Worm (Caenorhabditis elegans) whole organism, L3 larva: Measurements from ENCODE around the gene C04A11.2.

Experiments
- R02D3.7 ChIP-seq: fragments of 150-350 bp; optimal IDR thresholded peaks from 2 replicates; lab custom pipeline; 2014; ENCODE audit warnings: missing biosample characterization, missing genetic modification characterization
- ZK546.5 ChIP-seq: sonication (generic microtip); optimal IDR thresholded peaks from 2 replicates; lab custom pipeline; 2017; ENCODE audit warnings: missing biosample characterization, missing genetic modification characterization
- aly-2 ChIP-seq: fragments of 150-350 bp; optimal IDR thresholded peaks from 2 replicates; lab custom pipeline; 2014; ENCODE audit warnings: missing biosample characterization, missing genetic modification characterization
- ceh-16 ChIP-seq: sonication (generic microtip); optimal IDR thresholded peaks from 2 replicates; lab custom pipeline; 2017; ENCODE audit warnings: missing biosample characterization, missing genetic modification characterization
- ceh-9 ChIP-seq: sonication (generic microtip); optimal IDR thresholded peaks from 2 replicates; lab custom pipeline; 2018; ENCODE audit warnings: missing biosample characterization, missing genetic modification characterization
- egl-27 ChIP-seq: sonication (generic microtip); optimal IDR thresholded peaks from 4 replicates; lab custom pipeline; 2017; ENCODE audit warnings: missing biosample characterization, missing genetic modification reagents, missing genetic modification characterization
- egl-5 ChIP-seq: fragments of 150-350 bp; optimal IDR thresholded peaks from 2 replicates; lab custom pipeline; 2017; ENCODE audit warnings: missing biosample characterization, missing genetic modification reagents, missing genetic modification characterization, inconsistent platforms
- elt-1 ChIP-seq: fragments of 150-350 bp; optimal IDR thresholded peaks from 2 replicates; lab custom pipeline; 2014; ENCODE audit warnings: missing biosample characterization, missing genetic modification characterization
- elt-2 ChIP-seq: sonication (generic microtip); optimal IDR thresholded peaks from 2 replicates; lab custom pipeline; 2016; ENCODE audit warnings: missing genetic modification reagents, mild to moderate bottlenecking, missing genetic modification characterization, missing compliant biosample characterization
- fkh-10 ChIP-seq: sonication (generic microtip); optimal IDR thresholded peaks from 2 replicates; lab custom pipeline; 2017; ENCODE audit warnings: missing biosample characterization, missing genetic modification reagents, missing genetic modification characterization
- hmg-11 ChIP-seq: sonication (generic microtip); optimal IDR thresholded peaks from 2 replicates; lab custom pipeline; 2016; ENCODE audit warnings: missing genetic modification characterization, missing compliant biosample characterization
- jun-1 ChIP-seq: fragments of 150-350 bp; optimal IDR thresholded peaks from 2 replicates; lab custom pipeline; 2014; ENCODE audit warnings: missing biosample characterization, missing genetic modification reagents, missing genetic modification characterization
- lin-15B ChIP-seq: fragments of 150-350 bp; optimal IDR thresholded peaks from 2 replicates; lab custom pipeline; 2014; ENCODE audit warnings: missing biosample characterization, missing genetic modification characterization
- lin-39 ChIP-seq: fragments of 150-350 bp; optimal IDR thresholded peaks from 2 replicates; lab custom pipeline; 2018; ENCODE audit warnings: missing biosample characterization, missing genetic modification reagents, missing genetic modification characterization
- lsy-12 ChIP-seq: sonication (generic microtip); optimal IDR thresholded peaks from 2 replicates; lab custom pipeline; 2016; ENCODE audit warnings: mild to moderate bottlenecking, missing genetic modification characterization, missing compliant biosample characterization
- mdl-1 ChIP-seq: fragments of 150-350 bp; optimal IDR thresholded peaks from 2 replicates; lab custom pipeline; 2014; ENCODE audit warnings: missing biosample characterization, missing genetic modification characterization
- mml-1 ChIP-seq: fragments of 150-350 bp; sonication (generic microtip); optimal IDR thresholded peaks from 3 replicates; lab custom pipeline; 2014; ENCODE audit warnings: missing biosample characterization, missing genetic modification characterization
- nfya-1 ChIP-seq: sonication (generic microtip); optimal IDR thresholded peaks from 2 replicates; lab custom pipeline; 2017; ENCODE audit warnings: missing genetic modification characterization, mild to moderate bottlenecking, missing compliant biosample characterization, antibody characterized with exemption, moderate library complexity; ENCODE audit not compliant: insufficient read depth
- nhr-11 ChIP-seq: fragments of 150-350 bp; optimal IDR thresholded peaks from 2 replicates; lab custom pipeline; 2014; ENCODE audit warnings: missing biosample characterization, missing genetic modification characterization
- nhr-23 ChIP-seq: fragments of 150-350 bp; optimal IDR thresholded peaks from 2 replicates; lab custom pipeline; 2014; ENCODE audit warnings: missing biosample characterization, missing genetic modification reagents, missing genetic modification characterization
- nhr-237 ChIP-seq: fragments of 150-350 bp; optimal IDR thresholded peaks from 2 replicates; lab custom pipeline; 2014; ENCODE audit warnings: missing biosample characterization, missing genetic modification characterization
- nhr-25 ChIP-seq: sonication (generic microtip); optimal IDR thresholded peaks from 2 replicates; lab custom pipeline; 2017; ENCODE audit warnings: missing biosample characterization, missing genetic modification characterization
- nhr-28 ChIP-seq: fragments of 150-350 bp; optimal IDR thresholded peaks from 2 replicates; lab custom pipeline; 2014; ENCODE audit warnings: missing biosample characterization, missing genetic modification characterization
- nhr-43 ChIP-seq: sonication (generic microtip); optimal IDR thresholded peaks from 2 replicates; lab custom pipeline; 2016; ENCODE audit warnings: mild to moderate bottlenecking, missing genetic modification characterization, missing compliant biosample characterization; ENCODE audit not compliant: poor library complexity, severe bottlenecking
- nhr-67 ChIP-seq: fragments of 150-350 bp; optimal IDR thresholded peaks from 2 replicates; lab custom pipeline; 2014; ENCODE audit warnings: missing biosample characterization, missing genetic modification characterization
- nhr-76 ChIP-seq: fragments of 150-350 bp; sonication (generic microtip); optimal IDR thresholded peaks from 5 replicates; lab custom pipeline; 2014; ENCODE audit warnings: missing biosample characterization, missing genetic modification characterization
- nhr-77 ChIP-seq: fragments of 150-350 bp; optimal IDR thresholded peaks from 2 replicates; lab custom pipeline; 2014; ENCODE audit warnings: missing biosample characterization, missing genetic modification characterization
- pqm-1 ChIP-seq: fragments of 150-350 bp; optimal IDR thresholded peaks from 2 replicates; lab custom pipeline; 2017; ENCODE audit warnings: missing biosample characterization, missing genetic modification characterization, inconsistent platforms
- sea-2 ChIP-seq: fragments of 150-350 bp; sonication (generic microtip); optimal IDR thresholded peaks from 4 replicates; lab custom pipeline; 2014; ENCODE audit warnings: missing biosample characterization, missing genetic modification reagents, missing genetic modification characterization
- skn-1 ChIP-seq: fragments of 150-350 bp; optimal IDR thresholded peaks from 2 replicates; lab custom pipeline; 2014; ENCODE audit warnings: missing biosample characterization, missing genetic modification characterization
- snpc-4 ChIP-seq: fragments of 150-350 bp; optimal IDR thresholded peaks from 2 replicates; lab custom pipeline; 2014; ENCODE audit warnings: missing biosample characterization, missing genetic modification characterization
- unc-39 ChIP-seq: sonication (generic microtip); optimal IDR thresholded peaks from 4 replicates; lab custom pipeline; 2017; ENCODE audit warnings: missing biosample characterization, missing genetic modification characterization
- zag-1 ChIP-seq: fragments of 150-350 bp; optimal IDR thresholded peaks from 2 replicates; lab custom pipeline; 2014; ENCODE audit warnings: missing biosample characterization, missing genetic modification characterization
- ztf-11 ChIP-seq: fragments of 150-350 bp; optimal IDR thresholded peaks from 2 replicates; lab custom pipeline; 2014; ENCODE audit warnings: missing biosample characterization, missing genetic modification characterization

The C04A11.2 gene

DNA sequence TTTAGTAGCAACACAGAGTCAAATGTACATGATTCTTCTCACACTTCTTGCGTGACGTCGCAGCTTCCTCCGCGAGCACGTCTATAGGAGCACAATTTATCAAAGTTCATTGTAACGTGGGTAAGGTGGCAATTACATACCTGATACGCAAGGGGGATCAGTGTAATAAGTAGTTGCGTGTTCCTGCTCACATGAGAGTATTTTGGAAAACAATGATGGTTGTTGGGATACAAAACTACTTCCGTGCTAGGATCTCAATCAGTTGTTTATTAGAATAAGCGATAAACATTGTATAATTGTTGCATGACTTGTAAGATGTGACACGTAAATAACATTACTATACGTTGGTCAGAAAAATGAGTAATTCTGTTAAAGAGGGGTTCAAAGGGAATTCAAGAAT, 44.4 kb upstream of the C04A11.2 start:
- TF ChIP-seq elt-1 (tag; lab: Kevin White, UChicago) (no peak), egl-5 (tag; lab: Kevin White, UChicago) (peak; percentile 13), nfya-1 (tag; lab: Kevin White, UChicago) (no peak), skn-1 (tag; lab: Kevin White, UChicago) (no peak)

DNA sequence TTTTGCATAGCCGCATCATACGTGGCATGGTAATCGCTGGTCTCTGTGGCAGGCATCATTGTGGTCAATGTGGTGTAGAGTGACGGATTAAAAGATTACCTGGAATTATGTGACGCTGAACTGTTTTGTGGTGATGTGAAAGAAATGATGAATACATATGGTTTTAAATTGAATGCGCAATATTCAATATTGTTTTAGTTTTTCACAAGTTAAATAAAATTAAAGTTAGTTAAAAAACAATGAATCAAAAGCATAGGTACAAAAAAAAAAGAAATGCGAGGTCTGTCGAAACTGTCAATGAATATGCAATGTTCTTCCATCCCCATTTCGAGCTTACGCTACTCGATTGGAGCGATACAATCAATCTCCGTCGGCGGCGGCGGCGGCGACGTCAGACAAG, 43.3 kb upstream of the C04A11.2 start, which contains the start of gene K02D3.2:
Gene K02D3.2 (minus strand): TSS at position 101 of the 400 bp plus-strand sequence.
- no peak for TF ChIP-seq egl-5 (tag; lab: Kevin White, UChicago)
- TF ChIP-seq ceh-16 (tag; lab: Kevin White, UChicago), result no peak
- no peak for TF ChIP-seq aly-2 (tag; lab: Kevin White, UChicago)
- TF ChIP-seq hmg-11, result no peak
- TF ChIP-seq elt-1 (tag; lab: Kevin White, UChicago), result no peak
- no peak for TF ChIP-seq lin-15B (tag; lab: Kevin White, UChicago)
- TF ChIP-seq elt-2 (tag; lab: Kevin White, UChicago), result no peak
- TF ChIP-seq nhr-11, result no peak
- TF ChIP-seq lsy-12 (tag; lab: Kevin White, UChicago), result no peak
- TF ChIP-seq nhr-67 (tag; lab: Kevin White, UChicago), result no peak
- no peak for TF ChIP-seq jun-1 (tag; lab: Kevin White, UChicago)
- no peak for TF ChIP-seq ztf-11 (tag; lab: Kevin White, UChicago)
- TF ChIP-seq fkh-10 (GFP tag; lab: Kevin White, UChicago), result no peak

DNA sequence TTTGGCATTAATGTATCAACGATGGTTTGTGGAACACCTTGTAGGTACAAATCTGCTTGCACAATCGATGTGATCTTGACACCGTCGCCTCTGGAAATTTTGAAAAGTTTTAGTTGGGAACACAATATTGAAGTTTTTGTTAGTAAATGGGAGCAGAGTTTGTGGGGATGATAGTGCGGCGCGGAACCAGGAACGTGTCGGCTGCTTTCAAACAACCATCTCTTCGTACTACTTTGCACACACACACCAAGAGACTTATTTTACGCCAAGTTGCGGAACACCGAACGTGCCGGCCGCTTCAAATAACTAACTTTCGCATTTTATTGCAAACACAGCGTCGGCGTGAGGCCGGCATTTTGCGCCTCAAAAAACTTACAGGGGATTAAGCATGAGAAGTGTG, 40.4 kb upstream of the C04A11.2 start:
- TF ChIP-seq ZK546.5 (tag; lab: Kevin White, UChicago) (no peak), lin-15B (tag; lab: Kevin White, UChicago) (no peak), nhr-76 (tag; lab: Kevin White, UChicago) (no peak), R02D3.7 (tag; lab: Kevin White, UChicago) (no peak), lin-39 (tag; lab: Kevin White, UChicago) (no peak), unc-39 (tag; lab: Kevin White, UChicago) (no peak), ceh-16 (tag; lab: Kevin White, UChicago) (no peak), nhr-11 (no peak), ztf-11 (tag; lab: Kevin White, UChicago) (no peak), nhr-23 (tag; lab: Kevin White, UChicago) (no peak), nhr-77 (no peak), snpc-4 (tag; lab: Kevin White, UChicago) (no peak), aly-2 (tag; lab: Kevin White, UChicago) (no peak), nfya-1 (tag; lab: Kevin White, UChicago) (no peak), mdl-1 (tag; lab: Kevin White, UChicago) (no peak), skn-1 (tag; lab: Kevin White, UChicago) (no peak), sea-2 (GFP tag; lab: Kevin White, UChicago) (no peak), fkh-10 (GFP tag; lab: Kevin White, UChicago) (no peak), nhr-237 (tag; lab: Kevin White, UChicago) (no peak), nhr-28 (tag; lab: Kevin White, UChicago) (no peak)
- TF ChIP-seq, all 47 proteins: peak for 0

DNA sequence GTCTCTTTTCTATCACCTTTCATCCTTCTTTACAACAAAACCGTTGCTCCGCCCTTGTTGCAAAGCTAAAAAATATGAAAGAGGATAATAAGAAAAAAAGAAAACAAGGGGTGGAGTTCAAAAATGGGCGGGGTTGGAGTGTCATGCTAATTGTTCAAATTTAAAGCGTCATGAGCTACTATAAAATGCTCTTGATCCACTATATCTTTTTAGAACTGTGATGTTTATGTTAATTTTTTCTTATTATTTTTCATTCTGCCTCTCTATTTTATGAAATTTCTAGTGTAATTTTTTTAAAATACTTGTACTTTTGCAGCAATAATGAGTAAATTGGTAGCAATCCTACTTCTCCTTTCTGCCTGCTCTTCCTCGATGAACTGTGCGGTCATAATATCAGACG, 38.0 kb upstream of the C04A11.2 start, which contains the start of gene K02D3.1:
Gene K02D3.1 (plus strand): TSS at position 301 of the 400 bp plus-strand sequence.
- TF ChIP-seq ceh-9 (no peak), mml-1 (no peak), nhr-76 (tag; lab: Kevin White, UChicago) (no peak), R02D3.7 (tag; lab: Kevin White, UChicago) (no peak), nhr-43 (tag; lab: Kevin White, UChicago) (no peak), egl-27 (no peak), skn-1 (tag; lab: Kevin White, UChicago) (no peak), zag-1 (tag; lab: Kevin White, UChicago) (no peak), fkh-10 (GFP tag; lab: Kevin White, UChicago) (no peak), nhr-25 (no peak), ceh-16 (tag; lab: Kevin White, UChicago) (no peak), nfya-1 (tag; lab: Kevin White, UChicago) (no peak), pqm-1 (tag; lab: Kevin White, UChicago) (no peak), sea-2 (GFP tag; lab: Kevin White, UChicago) (no peak)
